Worm (Caenorhabditis elegans): Measurements from ENCODE around the gene glb-1.

DNA sequence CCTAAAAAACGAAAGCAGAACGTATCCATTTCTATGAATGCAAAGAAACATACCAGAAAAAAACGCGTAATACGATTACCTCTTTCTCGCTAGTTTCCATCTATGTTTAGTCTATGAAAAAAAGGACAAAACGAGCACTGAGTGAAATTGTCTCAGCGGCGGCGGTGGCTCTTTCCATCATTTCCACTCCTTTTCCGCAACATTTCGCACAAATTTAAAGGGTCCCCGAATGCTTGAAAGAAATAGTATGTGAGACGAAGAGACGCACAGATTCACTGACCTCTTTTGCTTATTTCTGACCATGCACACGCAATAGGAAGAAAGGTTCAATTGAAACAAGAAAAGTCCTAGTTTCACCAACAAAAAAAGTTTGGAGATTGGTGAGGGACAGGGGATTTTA is 23.2 kb upstream of the glb-1 start:
- TF ChIP-seq dpff-1 (tag; optimal IDR thresholded peaks at IDR 0.05) = no peak
- TF ChIP-seq egl-18 (GFP tag; IDR thresholded peaks at IDR 0.05) = no peak
- TF ChIP-seq hlh-12 (tag; optimal IDR thresholded peaks at IDR 0.05) = no peak
- no peak for TF ChIP-seq ekl-4 (GFP tag; IDR thresholded peaks at IDR 0.05)
- no peak for TF ChIP-seq snpc-4 (GFP tag; optimal IDR thresholded peaks at IDR 0.05)
- TF ChIP-seq snpc-4 (tag; optimal IDR thresholded peaks at IDR 0.05) = no peak
- TF ChIP-seq ztf-18 (tag; optimal IDR thresholded peaks at IDR 0.05) = no peak
